Worm (Caenorhabditis elegans) whole organism, L2 larva: Measurements from ENCODE around the gene ltah-1.2.

ENCODE experiments used
- F13H6.1 ChIP-seq: sonication (generic microtip); optimal IDR thresholded peaks from 2 replicates; lab custom pipeline; 2016; ENCODE audit warnings: missing genetic modification characterization, missing compliant biosample characterization
- R02D3.7 ChIP-seq: fragments of 150-350 bp; optimal IDR thresholded peaks from 2 replicates; lab custom pipeline; 2014; ENCODE audit warnings: missing biosample characterization, missing genetic modification characterization
- Y55F3AM.14 ChIP-seq: fragments of 200-800 bp; sonication (Bioruptor generic); optimal IDR thresholded peaks from 2 replicates; lab custom pipeline; 2018; ENCODE audit warnings: mild to moderate bottlenecking, missing genetic modification characterization, missing compliant biosample characterization
- alr-1 ChIP-seq: fragments of 150-350 bp; optimal IDR thresholded peaks from 2 replicates; lab custom pipeline; 2014; ENCODE audit warnings: missing biosample characterization, missing genetic modification characterization
- ama-1 ChIP-seq: fragments of 150-350 bp; optimal IDR thresholded peaks from 2 replicates; lab custom pipeline; 2018; ENCODE audit warnings: inconsistent platforms
- blmp-1 ChIP-seq: sonication (generic microtip); optimal IDR thresholded peaks from 2 replicates; lab custom pipeline; 2017; ENCODE audit warnings: missing genetic modification characterization, mild to moderate bottlenecking, missing compliant biosample characterization, antibody characterized with exemption, moderate library complexity; ENCODE audit not compliant: insufficient read depth
- crh-2 ChIP-seq: sonication (generic microtip); optimal IDR thresholded peaks from 2 replicates; lab custom pipeline; 2017; ENCODE audit warnings: missing biosample characterization, missing genetic modification characterization
- elt-3 ChIP-seq: sonication (generic microtip); optimal IDR thresholded peaks from 2 replicates; lab custom pipeline; 2017; ENCODE audit warnings: missing biosample characterization, missing genetic modification characterization
- fos-1 ChIP-seq: fragments of 150-350 bp; optimal IDR thresholded peaks from 2 replicates; lab custom pipeline; 2014; ENCODE audit warnings: missing biosample characterization, missing genetic modification characterization
- gmeb-1 ChIP-seq: fragments of 150-350 bp; optimal IDR thresholded peaks from 2 replicates; lab custom pipeline; 2014; ENCODE audit warnings: missing biosample characterization, missing genetic modification characterization
- lin-11 ChIP-seq: fragments of 150-350 bp; sonication (generic microtip); optimal IDR thresholded peaks from 2 replicates; lab custom pipeline; 2014; ENCODE audit warnings: missing biosample characterization, missing genetic modification characterization, inconsistent platforms, mixed read lengths
- lin-13 ChIP-seq: fragments of 150-350 bp; optimal IDR thresholded peaks from 2 replicates; lab custom pipeline; 2014; ENCODE audit warnings: missing biosample characterization, missing genetic modification reagents, missing genetic modification characterization
- lin-39 ChIP-seq: fragments of 150-350 bp; optimal IDR thresholded peaks from 2 replicates; lab custom pipeline; 2014; ENCODE audit warnings: missing biosample characterization, missing genetic modification reagents, missing genetic modification characterization
- lsy-2 ChIP-seq, 2 experiments: fragments of 150-350 bp in 1 of 2; sonication (generic microtip) in 1 of 2; optimal IDR thresholded peaks; 2 replicates each; lab custom pipeline; 2014 to 2017; ENCODE audit warnings: missing biosample characterization in 2 of 2, missing genetic modification characterization in 2 of 2
- mbf-1 ChIP-seq: sonication (generic microtip); optimal IDR thresholded peaks from 2 replicates; lab custom pipeline; 2017; ENCODE audit warnings: missing biosample characterization, missing genetic modification characterization
- mdl-1 ChIP-seq, 2 experiments: fragments of 150-350 bp in 1 of 2; sonication (generic microtip) in 1 of 2; optimal IDR thresholded peaks; 2 replicates each; lab custom pipeline; 2017; ENCODE audit warnings: missing biosample characterization in 2 of 2, missing genetic modification characterization in 2 of 2
- nhr-10 ChIP-seq: sonication (generic microtip); optimal IDR thresholded peaks from 2 replicates; lab custom pipeline; 2017; ENCODE audit warnings: missing biosample characterization, missing genetic modification characterization
- nhr-11 ChIP-seq: fragments of 150-350 bp; optimal IDR thresholded peaks from 2 replicates; lab custom pipeline; 2014; ENCODE audit warnings: missing biosample characterization, missing genetic modification characterization
- nhr-12 ChIP-seq: fragments of 150-350 bp; optimal IDR thresholded peaks from 2 replicates; lab custom pipeline; 2014; ENCODE audit warnings: missing biosample characterization, missing genetic modification characterization
- nhr-129 ChIP-seq: fragments of 150-350 bp; optimal IDR thresholded peaks from 2 replicates; lab custom pipeline; 2014; ENCODE audit warnings: missing biosample characterization, missing genetic modification characterization
- nhr-21 ChIP-seq: fragments of 150-350 bp; optimal IDR thresholded peaks from 2 replicates; lab custom pipeline; 2014; ENCODE audit warnings: missing biosample characterization, missing genetic modification characterization
- nhr-23 ChIP-seq: fragments of 150-350 bp; optimal IDR thresholded peaks from 2 replicates; lab custom pipeline; 2014; ENCODE audit warnings: missing biosample characterization, missing genetic modification reagents, missing genetic modification characterization
- nhr-237 ChIP-seq: fragments of 150-350 bp; optimal IDR thresholded peaks from 2 replicates; lab custom pipeline; 2014; ENCODE audit warnings: missing biosample characterization, missing genetic modification characterization
- nhr-25 ChIP-seq: fragments of 150-350 bp; sonication (generic microtip); optimal IDR thresholded peaks from 3 replicates; lab custom pipeline; 2014; ENCODE audit warnings: missing biosample characterization, missing genetic modification characterization
- nhr-6 ChIP-seq: fragments of 150-350 bp; optimal IDR thresholded peaks from 2 replicates; lab custom pipeline; 2014; ENCODE audit warnings: missing biosample characterization, missing genetic modification characterization
- nhr-77 ChIP-seq: fragments of 150-350 bp; optimal IDR thresholded peaks from 2 replicates; lab custom pipeline; 2014; ENCODE audit warnings: missing biosample characterization, missing genetic modification characterization
- sem-4 ChIP-seq: fragments of 150-350 bp; optimal IDR thresholded peaks from 2 replicates; lab custom pipeline; 2014; ENCODE audit warnings: missing biosample characterization, missing genetic modification reagents, missing genetic modification characterization
- sma-3 ChIP-seq: sonication (generic microtip); optimal IDR thresholded peaks from 2 replicates; lab custom pipeline; 2016; ENCODE audit warnings: missing genetic modification reagents, missing genetic modification characterization, missing compliant biosample characterization
- sma-9 ChIP-seq, 2 experiments: fragments of 150-350 bp in 1 of 2; sonication (generic microtip) in 1 of 2; optimal IDR thresholded peaks; 2 replicates each; lab custom pipeline; 2014 to 2016; ENCODE audit warnings: missing genetic modification characterization in 2 of 2, mild to moderate bottlenecking in 1 of 2, missing biosample characterization in 1 of 2, missing compliant biosample characterization in 1 of 2, missing genetic modification reagents in 1 of 2, moderate library complexity in 1 of 2
- snpc-4 ChIP-seq: fragments of 150-350 bp; optimal IDR thresholded peaks from 2 replicates; lab custom pipeline; 2014; ENCODE audit warnings: missing biosample characterization, missing genetic modification characterization
- unc-62 ChIP-seq: fragments of 150-350 bp; optimal IDR thresholded peaks from 2 replicates; lab custom pipeline; 2014; ENCODE audit warnings: missing biosample characterization, missing genetic modification reagents, missing genetic modification characterization
- zag-1 ChIP-seq: fragments of 150-350 bp; optimal IDR thresholded peaks from 2 replicates; lab custom pipeline; 2014; ENCODE audit warnings: missing biosample characterization, missing genetic modification characterization
- ztf-11 ChIP-seq: sonication (generic microtip); optimal IDR thresholded peaks from 2 replicates; lab custom pipeline; 2017; ENCODE audit warnings: missing biosample characterization, missing genetic modification characterization
- ztf-4 ChIP-seq: fragments of 150-350 bp; optimal IDR thresholded peaks from 2 replicates; lab custom pipeline; 2014; ENCODE audit warnings: missing biosample characterization, missing genetic modification characterization

ltah-1.2 gene

DNA sequence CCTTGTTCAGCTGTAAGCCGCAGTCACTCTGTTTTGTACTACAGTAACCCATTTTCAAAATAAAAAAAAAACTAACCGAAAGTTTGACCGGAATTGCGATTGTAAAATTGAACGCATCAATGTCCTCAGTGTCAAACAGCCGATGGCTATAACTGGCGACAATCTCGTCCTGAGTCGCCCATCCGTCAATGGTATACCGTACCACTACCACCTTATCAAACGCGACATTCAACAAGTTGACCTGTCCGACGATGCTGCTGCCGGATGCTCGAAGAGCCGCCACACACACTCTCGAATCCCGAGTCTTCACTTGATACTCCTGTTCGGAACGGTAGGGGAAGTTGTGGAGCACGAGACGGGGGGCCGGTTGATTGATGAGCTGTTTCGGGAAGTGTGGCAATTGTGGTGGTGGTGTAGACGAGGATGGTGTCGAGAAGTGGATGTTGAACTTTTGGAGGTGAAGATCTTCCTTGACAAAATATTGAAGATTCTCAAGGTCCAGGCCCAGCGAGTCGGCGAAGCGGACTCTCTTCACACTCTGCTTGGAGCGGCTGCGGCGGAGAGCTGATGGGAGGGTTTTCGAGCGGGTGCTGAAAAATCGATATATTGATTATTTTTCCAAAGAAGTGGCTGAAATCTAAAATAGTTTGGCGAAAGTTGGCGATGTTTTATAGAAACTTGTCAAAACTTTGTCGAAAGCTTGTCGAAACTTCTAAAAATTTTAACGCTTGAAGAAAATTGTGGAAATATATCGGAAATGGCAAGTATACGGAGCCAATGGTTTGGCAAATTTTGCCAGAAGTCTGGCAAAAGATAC is 33.7 kb upstream of the ltah-1.2 start:
- TF ChIP-seq unc-62 = no peak

- TF ChIP-seq lin-39 (tag; lab: Kevin White, UChicago) = no peak
- no peak for TF ChIP-seq alr-1 (tag; lab: Kevin White, UChicago)
- no peak for TF ChIP-seq zag-1 (tag; lab: Kevin White, UChicago)
- no peak for TF ChIP-seq snpc-4 (tag; lab: Kevin White, UChicago)
- TF ChIP-seq nhr-21 (tag; lab: Kevin White, UChicago) = no peak
- TF ChIP-seq nhr-10 (tag; lab: Kevin White, UChicago) = no peak
- no peak for TF ChIP-seq sem-4
- TF ChIP-seq lin-13 (GFP tag; lab: Kevin White, UChicago) = no peak
- no peak for TF ChIP-seq R02D3.7 (tag; lab: Kevin White, UChicago)
- TF ChIP-seq ztf-4 (tag; lab: Kevin White, UChicago) = no peak
- TF ChIP-seq Y55F3AM.14 (GFP tag; lab: Kevin White, UChicago) = no peak
- no peak for TF ChIP-seq mbf-1 (tag; lab: Kevin White, UChicago)
- TF ChIP-seq nhr-25 (tag; lab: Kevin White, UChicago) = no peak
- no peak for TF ChIP-seq sma-9 (GFP tag; optimal IDR thresholded peaks at IDR 0.05; lab: Kevin White, UChicago)
- no peak for TF ChIP-seq sma-9 (tag; optimal IDR thresholded peaks at IDR 0.05; lab: Kevin White, UChicago)
- no peak for TF ChIP-seq elt-3 (tag; lab: Kevin White, UChicago)
- TF ChIP-seq fos-1 = no peak
- no peak for TF ChIP-seq mdl-1 (tag; optimal IDR thresholded peaks at IDR 0.05; lab: Kevin White, UChicago)
- TF ChIP-seq nhr-129 (tag; lab: Kevin White, UChicago) = no peak
- no peak for TF ChIP-seq nhr-237 (tag; lab: Kevin White, UChicago)
- no peak for TF ChIP-seq nhr-77 (tag; lab: Kevin White, UChicago)
Observed at ce11 chrIV:3645487-3645886, 32.6 kb upstream of the ltah-1.2 start.

ce11 chrIV:3644863-3645378 is 32.0 kb upstream of the ltah-1.2 start:
- TF ChIP-seq nhr-129 (tag; lab: Kevin White, UChicago) (peak; percentile 55), F13H6.1 (tag; lab: Kevin White, UChicago) (peak; percentile 30), blmp-1 (tag; lab: Kevin White, UChicago) (no peak), ztf-4 (tag; lab: Kevin White, UChicago) (peak; percentile 100), crh-2 (tag; lab: Kevin White, UChicago) (no peak), ztf-11 (tag; lab: Kevin White, UChicago) (no peak), lin-13 (GFP tag; lab: Kevin White, UChicago) (peak; percentile 31), zag-1 (tag; lab: Kevin White, UChicago) (no peak), lsy-2 (tag; optimal IDR thresholded peaks at IDR 0.05; lab: Kevin White, UChicago) (peak in 1 of 2 experiments; percentile 57), ama-1 (lab: Kevin White, UChicago) (peak; percentile 64), lin-39 (tag; lab: Kevin White, UChicago) (no peak), nhr-6 (tag; lab: Kevin White, UChicago) (peak; percentile 21)

DNA sequence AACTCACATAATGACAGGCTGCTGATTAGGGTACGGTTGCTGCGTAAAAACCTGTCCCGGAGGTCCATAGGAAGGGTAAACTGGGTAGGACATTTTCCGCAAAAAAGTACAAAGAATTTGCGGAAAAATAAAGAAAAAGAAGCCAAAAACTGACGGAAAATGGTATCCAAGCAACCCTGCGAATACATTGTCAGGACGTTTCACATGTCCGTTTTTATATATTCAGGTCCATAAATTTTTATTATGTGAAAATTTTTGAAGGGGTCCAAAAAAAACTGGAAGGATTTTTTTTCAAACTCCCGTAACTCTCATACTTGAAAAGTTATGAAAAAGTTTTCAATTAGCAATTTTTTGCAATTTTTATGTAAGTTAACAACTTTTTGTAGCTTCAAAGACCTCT is 29.3 kb upstream of the ltah-1.2 start, which contains the start of gene CC8.3:
TSS of gene CC8.3 (minus strand) at position 101 of the 400 bp plus-strand sequence.
- TF ChIP-seq gmeb-1 (tag; lab: Kevin White, UChicago) (no peak), nhr-237 (tag; lab: Kevin White, UChicago) (no peak), R02D3.7 (tag; lab: Kevin White, UChicago) (no peak), nhr-21 (tag; lab: Kevin White, UChicago) (no peak), nhr-12 (tag; lab: Kevin White, UChicago) (no peak), sma-3 (GFP tag; lab: Kevin White, UChicago) (no peak), nhr-129 (tag; lab: Kevin White, UChicago) (no peak), mdl-1 (tag; optimal IDR thresholded peaks at IDR 0.05; lab: Kevin White, UChicago) (no peak), zag-1 (tag; lab: Kevin White, UChicago) (no peak), fos-1 (no peak), lin-11 (tag; lab: Kevin White, UChicago) (no peak), lsy-2 (tag; optimal IDR thresholded peaks at IDR 0.05; lab: Kevin White, UChicago) (no peak), nhr-11 (tag; lab: Kevin White, UChicago) (no peak), nhr-23 (tag; lab: Kevin White, UChicago) (no peak), elt-3 (tag; lab: Kevin White, UChicago) (no peak)
